Fruit fly (Drosophila melanogaster) whole organism, adult: Measurements from ENCODE around the gene Dis3l2.
A peak's percentile ranks its signal among the peaks of the same experiment; 100 is the strongest.

Experiments used
- CG11617 ChIP-seq: fragments of 200-800 bp; sonication (Bioruptor generic); optimal IDR thresholded peaks from 2 replicates; lab custom pipeline; 2017; ENCODE audit warnings: mild to moderate bottlenecking, missing biosample characterization, missing genetic modification reagents, missing genetic modification characterization
- CG12768 ChIP-seq: fragments of 200-800 bp; sonication (Bioruptor generic); optimal IDR thresholded peaks from 2 replicates; lab custom pipeline; 2017; ENCODE audit warnings: missing biosample characterization, missing genetic modification characterization, mild to moderate bottlenecking, moderate library complexity, missing genetic modification reagents
- CG14711 ChIP-seq: fragments of 200-800 bp; sonication (Bioruptor generic); optimal IDR thresholded peaks from 2 replicates; lab custom pipeline; 2018; ENCODE audit warnings: missing biosample characterization, mild to moderate bottlenecking, missing genetic modification characterization, moderate library complexity
- CG1620 ChIP-seq: fragments of 200-800 bp; sonication (Bioruptor generic); optimal IDR thresholded peaks from 2 replicates; lab custom pipeline; 2016; ENCODE audit warnings: missing biosample characterization, missing genetic modification characterization
- CG33017 ChIP-seq: fragments of 200-800 bp; sonication (Bioruptor generic); optimal IDR thresholded peaks from 2 replicates; lab custom pipeline; 2018; ENCODE audit warnings: missing biosample characterization, mild to moderate bottlenecking, missing genetic modification characterization, moderate library complexity
- CG5204 ChIP-seq: fragments of 200-800 bp; sonication (Bioruptor generic); optimal IDR thresholded peaks from 2 replicates; lab custom pipeline; 2016; ENCODE audit warnings: missing biosample characterization, missing genetic modification characterization
- CG7045 ChIP-seq: fragments of 200-800 bp; sonication (Bioruptor generic); optimal IDR thresholded peaks from 2 replicates; lab custom pipeline; 2017; ENCODE audit warnings: missing biosample characterization, mild to moderate bottlenecking, missing genetic modification characterization
- CG7101 ChIP-seq: fragments of 200-800 bp; sonication (Bioruptor generic); optimal IDR thresholded peaks from 2 replicates; lab custom pipeline; 2018; ENCODE audit warnings: missing biosample characterization, mild to moderate bottlenecking, missing genetic modification characterization, moderate library complexity
- Clk ChIP-seq: fragments of 200-800 bp; sonication (Bioruptor generic); optimal IDR thresholded peaks from 2 replicates; lab custom pipeline; 2017; ENCODE audit warnings: missing biosample characterization, missing genetic modification characterization
- Crg-1 ChIP-seq: fragments of 200-800 bp; sonication (Bioruptor generic); optimal IDR thresholded peaks from 2 replicates; lab custom pipeline; 2016; ENCODE audit warnings: missing biosample characterization, missing genetic modification characterization
- Hr96 ChIP-seq: fragments of 200-800 bp; sonication (Bioruptor generic); optimal IDR thresholded peaks from 2 replicates; lab custom pipeline; 2016; ENCODE audit warnings: missing biosample characterization, missing genetic modification characterization
- Mnt ChIP-seq: fragments of 200-800 bp; sonication (Bioruptor generic); optimal IDR thresholded peaks from 2 replicates; lab custom pipeline; 2016; ENCODE audit warnings: missing biosample characterization, mild to moderate bottlenecking, missing genetic modification characterization
- bab1 ChIP-seq: fragments of 200-800 bp; sonication (Bioruptor generic); optimal IDR thresholded peaks from 3 replicates; lab custom pipeline; 2019; ENCODE audit warnings: missing biosample characterization, mild to moderate bottlenecking, missing genetic modification characterization, moderate library complexity
- cic ChIP-seq: fragments of 200-800 bp; sonication (Bioruptor generic); optimal IDR thresholded peaks from 2 replicates; lab custom pipeline; 2017; ENCODE audit warnings: missing biosample characterization, mild to moderate bottlenecking, missing genetic modification characterization, moderate library complexity
- cnc ChIP-seq, 2 experiments: fragments of >200 bp; optimal IDR thresholded peaks; 2 replicates each; lab custom pipeline; 2017
- kay ChIP-seq: fragments of 200-800 bp; sonication (Bioruptor generic); peaks from one replicate; lab custom pipeline; 2016; ENCODE audit warnings: missing biosample characterization, missing genetic modification characterization, borderline replicate concordance
- ovo ChIP-seq: fragments of 200-800 bp; sonication (Bioruptor generic); optimal IDR thresholded peaks from 2 replicates; lab custom pipeline; 2016; ENCODE audit warnings: missing biosample characterization, missing genetic modification characterization
- pad ChIP-seq: fragments of 200-800 bp; sonication (Bioruptor generic); optimal IDR thresholded peaks from 3 replicates; lab custom pipeline; 2017; ENCODE audit warnings: missing biosample characterization, missing genetic modification characterization, mild to moderate bottlenecking, moderate library complexity, missing genetic modification reagents
- tj ChIP-seq: fragments of 200-800 bp; sonication (Bioruptor generic); optimal IDR thresholded peaks from 3 replicates; lab custom pipeline; 2017; ENCODE audit warnings: missing biosample characterization, mild to moderate bottlenecking, missing genetic modification characterization, moderate library complexity
- toe ChIP-seq: fragments of 200-800 bp; sonication (Bioruptor generic); optimal IDR thresholded peaks from 2 replicates; lab custom pipeline; 2016; ENCODE audit warnings: missing biosample characterization, missing genetic modification characterization

The Dis3l2 gene

DNA sequence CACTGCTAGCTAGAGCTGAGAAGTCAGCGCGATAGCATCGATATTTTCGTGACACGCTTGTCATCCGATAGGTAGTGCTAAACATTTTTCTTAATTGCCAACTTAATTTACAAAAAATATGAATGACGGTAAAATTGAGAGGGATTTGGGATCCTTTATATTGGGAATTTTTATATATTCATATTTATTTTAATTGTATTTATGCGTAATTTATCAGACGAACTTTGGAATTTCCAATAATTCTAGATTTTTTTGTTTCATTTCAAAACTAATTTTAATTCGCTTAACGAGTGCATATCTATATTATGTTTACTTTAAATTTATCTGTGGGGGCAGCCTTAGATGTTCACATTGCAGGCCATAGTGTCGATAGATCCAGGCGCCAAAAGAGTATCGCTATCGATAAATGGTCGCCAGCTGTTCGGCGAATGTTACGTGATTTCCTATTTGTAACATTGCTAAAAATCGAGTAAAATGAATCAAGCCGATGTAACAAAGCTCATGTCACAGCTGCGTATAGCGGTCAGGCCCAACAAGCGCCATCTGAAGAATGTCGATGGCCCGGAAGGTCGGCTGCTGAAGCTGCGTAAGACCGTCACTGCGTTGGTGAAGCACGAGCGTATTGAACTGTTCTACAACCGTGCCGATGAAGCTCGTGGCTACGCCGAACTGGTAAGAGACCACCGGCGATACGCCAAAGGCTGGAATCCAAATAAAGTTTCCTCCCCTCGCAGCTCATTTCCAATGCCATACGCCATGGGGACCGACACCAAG lies 52.1 kb downstream of the Dis3l2 start, which contains the start of the genes Tudor-SN and mRpL17:
Tudor-SN (minus strand) TSS at position 3 of the 774 bp plus-strand sequence.
mRpL17 (plus strand) TSS at position 402 of the 774 bp plus-strand sequence.
- no peak for TF ChIP-seq CG5204 (GFP tag; lab: Kevin White, UChicago)
- peak; percentile 53 for TF ChIP-seq CG7101 (tag; lab: Kevin White, UChicago)
- peak; percentile 69 for TF ChIP-seq CG11617 (GFP tag; lab: Kevin White, UChicago)
- TF ChIP-seq CG33017 (tag; lab: Kevin White, UChicago) = no peak
- peak; percentile 17 for TF ChIP-seq Mnt (GFP tag; lab: Kevin White, UChicago)
- TF ChIP-seq pad = peak; percentile 6
- peak; percentile 19 for TF ChIP-seq bab1 (GFP tag; lab: Kevin White, UChicago)
- TF ChIP-seq Hr96 (GFP tag; lab: Kevin White, UChicago) = peak; percentile 42
- TF ChIP-seq kay (GFP tag; lab: Kevin White, UChicago) = no peak
- TF ChIP-seq cic (GFP tag; lab: Kevin White, UChicago) = no peak
- TF ChIP-seq Clk = no peak
- no peak for TF ChIP-seq CG7045 (GFP tag; lab: Kevin White, UChicago)
- peak; percentile 46 for TF ChIP-seq ovo (GFP tag; lab: Kevin White, UChicago)
- peak; percentile 20 for TF ChIP-seq Crg-1 (GFP tag; lab: Kevin White, UChicago)
- peak; percentile 76 for TF ChIP-seq toe
- TF ChIP-seq CG12768 (GFP tag; lab: Kevin White, UChicago) = no peak
- TF ChIP-seq cnc (optimal IDR thresholded peaks at IDR 0.05; lab: Kevin White, UChicago) = no peak
- TF ChIP-seq CG1620 (GFP tag; lab: Kevin White, UChicago) = peak; percentile 63
- TF ChIP-seq tj (GFP tag; lab: Kevin White, UChicago) = peak; percentile 26
- no peak for TF ChIP-seq CG14711

DNA sequence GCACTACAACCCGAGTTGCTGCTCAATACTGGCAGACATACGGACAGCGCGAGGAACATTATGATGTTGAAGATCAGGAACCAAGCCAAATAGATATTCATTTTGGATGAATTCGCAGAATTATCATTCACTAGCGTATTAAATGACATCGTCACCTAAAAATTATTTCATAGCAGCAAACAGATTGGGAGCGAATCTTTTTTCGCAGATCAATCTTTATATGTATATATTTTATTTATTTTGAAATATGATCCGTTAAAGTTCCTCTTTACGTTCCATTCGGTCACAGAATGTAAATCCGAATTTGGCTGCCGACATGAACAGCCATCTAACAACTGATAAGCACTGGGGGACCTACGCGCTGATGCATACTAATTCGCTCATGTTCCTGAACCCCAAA lies 53.3 kb downstream of the Dis3l2 start, which contains the start of gene CG34263:
CG34263 (minus strand) TSS at position 101 of the 400 bp plus-strand sequence.
- no peak for TF ChIP-seq Clk
- TF ChIP-seq CG1620 (GFP tag; lab: Kevin White, UChicago) = no peak
- TF ChIP-seq kay (GFP tag; lab: Kevin White, UChicago) = no peak
- TF ChIP-seq cic (GFP tag; lab: Kevin White, UChicago) = no peak
- no peak for TF ChIP-seq ovo (GFP tag; lab: Kevin White, UChicago)
- TF ChIP-seq pad = no peak
- no peak for TF ChIP-seq CG11617 (GFP tag; lab: Kevin White, UChicago)
- no peak for TF ChIP-seq Crg-1 (GFP tag; lab: Kevin White, UChicago)
- TF ChIP-seq cnc (optimal IDR thresholded peaks at IDR 0.05; lab: Kevin White, UChicago) = no peak
- no peak for TF ChIP-seq tj (GFP tag; lab: Kevin White, UChicago)
- no peak for TF ChIP-seq CG14711
- no peak for TF ChIP-seq Hr96 (GFP tag; lab: Kevin White, UChicago)
- no peak for TF ChIP-seq toe
- no peak for TF ChIP-seq CG7045 (GFP tag; lab: Kevin White, UChicago)
- TF ChIP-seq CG7101 (tag; lab: Kevin White, UChicago) = no peak
- no peak for TF ChIP-seq CG33017 (tag; lab: Kevin White, UChicago)
- no peak for TF ChIP-seq bab1 (GFP tag; lab: Kevin White, UChicago)
- TF ChIP-seq CG12768 (GFP tag; lab: Kevin White, UChicago) = no peak
- TF ChIP-seq Mnt (GFP tag; lab: Kevin White, UChicago) = no peak
- TF ChIP-seq CG5204 (GFP tag; lab: Kevin White, UChicago) = no peak
